Fruit fly (Drosophila melanogaster) whole organism, prepupa: Measurements from ENCODE around the gene CG6569.
A peak's percentile ranks its signal among the peaks of the same experiment; 100 is the strongest.

ENCODE experiments used
- CG10669 ChIP-seq: fragments of 200-800 bp; sonication (Bioruptor generic); optimal IDR thresholded peaks from 3 replicates; lab custom pipeline; 2018; ENCODE audit warnings: missing biosample characterization, mild to moderate bottlenecking, missing genetic modification characterization, moderate library complexity
- CG11762 ChIP-seq: fragments of 200-800 bp; sonication (Bioruptor generic); optimal IDR thresholded peaks from 3 replicates; lab custom pipeline; 2016; ENCODE audit warnings: missing biosample characterization, missing genetic modification characterization; ENCODE audit not compliant: insufficient read depth
- CG11902 ChIP-seq: fragments of 200-800 bp; sonication (Bioruptor generic); optimal IDR thresholded peaks from 3 replicates; lab custom pipeline; 2016; ENCODE audit warnings: missing biosample characterization, missing genetic modification characterization
- CG15336 ChIP-seq: fragments of 200-800 bp; sonication (Bioruptor generic); IDR thresholded peaks from 2 replicates; pipeline ENCODE4 v1.3.6; 2022; ENCODE audit warnings: missing biosample characterization, missing genetic modification characterization
- CG1621 ChIP-seq: fragments of 200-800 bp; sonication (Bioruptor generic); optimal IDR thresholded peaks from 3 replicates; lab custom pipeline; 2018; ENCODE audit warnings: missing biosample characterization, mild to moderate bottlenecking, missing genetic modification characterization
- CG16779 ChIP-seq: fragments of 200-800 bp; sonication (Bioruptor generic); optimal IDR thresholded peaks from 3 replicates; lab custom pipeline; 2017; ENCODE audit warnings: missing biosample characterization, mild to moderate bottlenecking, missing genetic modification characterization
- CG31627 ChIP-seq: fragments of 200-800 bp; sonication (Bioruptor generic); optimal IDR thresholded peaks from 3 replicates; lab custom pipeline; 2016; ENCODE audit warnings: missing biosample characterization, missing genetic modification characterization
- CG3919 ChIP-seq: fragments of 200-800 bp; sonication (Bioruptor generic); optimal IDR thresholded peaks from 3 replicates; lab custom pipeline; 2016; ENCODE audit warnings: missing biosample characterization, missing genetic modification characterization
- CG4318 ChIP-seq: fragments of 200-800 bp; sonication (Bioruptor generic); optimal IDR thresholded peaks from 3 replicates; lab custom pipeline; 2017; ENCODE audit warnings: missing biosample characterization, mild to moderate bottlenecking, missing genetic modification characterization
- CG6163 ChIP-seq: fragments of 200-800 bp; sonication (Bioruptor generic); IDR thresholded peaks from 3 replicates; pipeline ENCODE4 v1.3.6; 2022; ENCODE audit warnings: missing biosample characterization, missing genetic modification characterization
- CG6276 ChIP-seq: fragments of 200-800 bp; sonication (Bioruptor generic); optimal IDR thresholded peaks from 2 replicates; lab custom pipeline; 2017; ENCODE audit warnings: missing biosample characterization, mild to moderate bottlenecking, missing genetic modification characterization
- CG6792 ChIP-seq: fragments of 200-800 bp; sonication (Bioruptor generic); optimal IDR thresholded peaks from 3 replicates; lab custom pipeline; 2016; ENCODE audit warnings: missing biosample characterization, missing genetic modification characterization
- CG6808 ChIP-seq: fragments of 200-800 bp; sonication (Bioruptor generic); optimal IDR thresholded peaks from 3 replicates; lab custom pipeline; 2017; ENCODE audit warnings: missing biosample characterization, missing genetic modification characterization, mild to moderate bottlenecking, moderate library complexity, missing genetic modification reagents
- CG6854 ChIP-seq: fragments of 200-800 bp; sonication (Bioruptor generic); optimal IDR thresholded peaks from 2 replicates; lab custom pipeline; 2017; ENCODE audit warnings: missing biosample characterization, mild to moderate bottlenecking, missing genetic modification characterization
- CG8119 ChIP-seq: fragments of 200-800 bp; sonication (Bioruptor generic); IDR thresholded peaks from 3 replicates; pipeline ENCODE4 v1.3.6; 2022; ENCODE audit warnings: missing biosample characterization, missing genetic modification characterization
- CG8319 ChIP-seq: fragments of 200-800 bp; sonication (Bioruptor generic); optimal IDR thresholded peaks from 3 replicates; lab custom pipeline; 2016; ENCODE audit warnings: missing biosample characterization, missing genetic modification characterization
- CG8632 ChIP-seq: fragments of 200-800 bp; sonication (Bioruptor generic); optimal IDR thresholded peaks from 3 replicates; lab custom pipeline; 2016; ENCODE audit warnings: missing biosample characterization, missing genetic modification characterization
- CG9139 ChIP-seq: fragments of 200-800 bp; sonication (Bioruptor generic); optimal IDR thresholded peaks from 3 replicates; lab custom pipeline; 2017; ENCODE audit warnings: missing biosample characterization, mild to moderate bottlenecking, missing genetic modification characterization
- Eip78C ChIP-seq: fragments of 200-800 bp; sonication (Bioruptor generic); peaks from one replicate; lab custom pipeline; 2016; ENCODE audit warnings: missing biosample characterization, missing genetic modification characterization
- Eip93F ChIP-seq: fragments of 200-800 bp; sonication (Bioruptor generic); optimal IDR thresholded peaks from 2 replicates; lab custom pipeline; 2016; ENCODE audit warnings: missing biosample characterization, mild to moderate bottlenecking, missing genetic modification characterization
- Ets21C ChIP-seq: fragments of 200-800 bp; sonication (Bioruptor generic); optimal IDR thresholded peaks from 3 replicates; lab custom pipeline; 2016; ENCODE audit warnings: missing biosample characterization, missing genetic modification characterization
- Ets96B ChIP-seq: fragments of 200-800 bp; optimal IDR thresholded peaks from 2 replicates; lab custom pipeline; 2019; ENCODE audit warnings: missing biosample characterization, mild to moderate bottlenecking, missing genetic modification characterization, moderate library complexity
- Gug ChIP-seq: fragments of 200-800 bp; sonication (Bioruptor generic); IDR thresholded peaks from 2 replicates; pipeline ENCODE4 v1.3.6; 2022; ENCODE audit warnings: missing biosample characterization, missing genetic modification characterization
- Hr38 ChIP-seq: sonication (Bioruptor generic); optimal IDR thresholded peaks from 2 replicates; lab custom pipeline; 2016; ENCODE audit warnings: missing biosample characterization, missing genetic modification characterization
- Hr39 ChIP-seq: fragments of 200-800 bp; sonication (Bioruptor generic); optimal IDR thresholded peaks from 2 replicates; lab custom pipeline; 2016; ENCODE audit warnings: missing biosample characterization, missing genetic modification characterization
- Lpt ChIP-seq: fragments of 200-800 bp; sonication (Bioruptor generic); optimal IDR thresholded peaks from 3 replicates; lab custom pipeline; 2016; ENCODE audit warnings: missing biosample characterization, missing genetic modification characterization
- Met ChIP-seq: fragments of 200-800 bp; sonication (Bioruptor generic); optimal IDR thresholded peaks from 3 replicates; lab custom pipeline; 2016; ENCODE audit warnings: missing biosample characterization, missing genetic modification characterization
- OdsH ChIP-seq: fragments of 200-800 bp; sonication (Bioruptor generic); optimal IDR thresholded peaks from 3 replicates; lab custom pipeline; 2016; ENCODE audit warnings: missing biosample characterization, missing genetic modification characterization
- Smox ChIP-seq: fragments of 200-800 bp; sonication (Bioruptor generic); optimal IDR thresholded peaks from 3 replicates; lab custom pipeline; 2016; ENCODE audit warnings: missing biosample characterization, missing genetic modification characterization
- Sox102F ChIP-seq: fragments of 200-800 bp; sonication (Bioruptor generic); optimal IDR thresholded peaks from 2 replicates; lab custom pipeline; 2016; ENCODE audit warnings: missing biosample characterization, mild to moderate bottlenecking, missing genetic modification characterization
- Sox14 ChIP-seq: fragments of 200-800 bp; sonication (Bioruptor generic); optimal IDR thresholded peaks from 3 replicates; lab custom pipeline; 2016; ENCODE audit warnings: missing biosample characterization, missing genetic modification characterization
- achi ChIP-seq: fragments of 200-800 bp; sonication (Bioruptor generic); optimal IDR thresholded peaks from 3 replicates; lab custom pipeline; 2016; ENCODE audit warnings: missing biosample characterization, missing genetic modification characterization
- acj6 ChIP-seq: fragments of 200-800 bp; sonication (Bioruptor generic); optimal IDR thresholded peaks from 3 replicates; lab custom pipeline; 2016; ENCODE audit warnings: missing biosample characterization, missing genetic modification characterization
- cyc ChIP-seq: fragments of 200-800 bp; sonication (Bioruptor generic); optimal IDR thresholded peaks from 3 replicates; lab custom pipeline; 2016; ENCODE audit warnings: missing biosample characterization, missing genetic modification characterization
- dac ChIP-seq: fragments of 200-800 bp; sonication (Bioruptor generic); optimal IDR thresholded peaks from 2 replicates; lab custom pipeline; 2017; ENCODE audit warnings: missing biosample characterization, mild to moderate bottlenecking, missing genetic modification characterization
- dsx ChIP-seq: fragments of 200-800 bp; optimal IDR thresholded peaks from 3 replicates; lab custom pipeline; 2019; ENCODE audit warnings: missing biosample characterization, mild to moderate bottlenecking, missing genetic modification characterization, moderate library complexity; ENCODE audit not compliant: poor library complexity, severe bottlenecking
- esn ChIP-seq: fragments of 200-800 bp; sonication (Bioruptor generic); optimal IDR thresholded peaks from 2 replicates; lab custom pipeline; 2016; ENCODE audit warnings: missing biosample characterization, mild to moderate bottlenecking, missing genetic modification characterization, moderate library complexity
- fd59A ChIP-seq: fragments of 200-800 bp; sonication (Bioruptor generic); optimal IDR thresholded peaks from 2 replicates; lab custom pipeline; 2017; ENCODE audit warnings: missing biosample characterization, mild to moderate bottlenecking, missing genetic modification characterization, missing genetic modification reagents
- fd85E ChIP-seq: fragments of 200-800 bp; sonication (Bioruptor generic); optimal IDR thresholded peaks from 3 replicates; lab custom pipeline; 2016; ENCODE audit warnings: missing biosample characterization, missing genetic modification characterization
- fkh ChIP-seq: fragments of 200-800 bp; sonication (Bioruptor generic); optimal IDR thresholded peaks from 3 replicates; lab custom pipeline; 2017; ENCODE audit warnings: missing biosample characterization, mild to moderate bottlenecking, missing genetic modification characterization, moderate library complexity
- salr ChIP-seq, 2 experiments: fragments of 200-800 bp; sonication (Bioruptor generic); optimal IDR thresholded peaks; 3 replicates each; lab custom pipeline; 2016 to 2018; ENCODE audit warnings: missing biosample characterization in 2 of 2, missing genetic modification characterization in 2 of 2, mild to moderate bottlenecking in 1 of 2
- spab ChIP-seq: fragments of 200-800 bp; sonication (Bioruptor generic); optimal IDR thresholded peaks from 2 replicates; lab custom pipeline; 2017; ENCODE audit warnings: missing biosample characterization, mild to moderate bottlenecking, missing genetic modification characterization, missing genetic modification reagents
- ss ChIP-seq, 2 experiments: fragments of 200-800 bp; sonication (Bioruptor generic); optimal IDR thresholded peaks; 2 replicates in 1 of 2; 3 replicates in 1 of 2; lab custom pipeline; 2017 to 2018; ENCODE audit warnings: mild to moderate bottlenecking in 2 of 2, missing biosample characterization in 2 of 2, missing genetic modification characterization in 2 of 2, moderate library complexity in 1 of 2
- svp ChIP-seq: fragments of 200-800 bp; sonication (Bioruptor generic); peaks from one replicate; lab custom pipeline; 2016; ENCODE audit warnings: missing biosample characterization, missing genetic modification characterization
- topi ChIP-seq: fragments of 200-800 bp; sonication (Bioruptor generic); optimal IDR thresholded peaks from 3 replicates; lab custom pipeline; 2016; ENCODE audit warnings: missing biosample characterization, missing genetic modification characterization
- vri ChIP-seq: fragments of 200-800 bp; sonication (Bioruptor generic); optimal IDR thresholded peaks from 3 replicates; lab custom pipeline; 2016; ENCODE audit warnings: missing biosample characterization, mild to moderate bottlenecking, missing genetic modification characterization

Gene CG6569

dm6 chr3R:21897565-21897964, 29.8 kb upstream of the CG6569 start (continued):
- peak; percentile 93 for TF ChIP-seq Lpt (GFP tag; lab: Kevin White, UChicago)
- peak; percentile 90 for TF ChIP-seq Sox102F (GFP tag; lab: Kevin White, UChicago)
- peak; percentile 88 for TF ChIP-seq topi (GFP tag; lab: Kevin White, UChicago)
- TF ChIP-seq CG10669 = peak; percentile 92
- TF ChIP-seq CG6792 (GFP tag; lab: Kevin White, UChicago) = peak; percentile 93
- TF ChIP-seq CG3919 (GFP tag; lab: Kevin White, UChicago) = peak; percentile 97
- TF ChIP-seq ss (GFP tag; optimal IDR thresholded peaks at IDR 0.05; lab: Kevin White, UChicago) = peak; percentile 95 to 97
- TF ChIP-seq Eip93F (GFP tag; lab: Kevin White, UChicago) = peak; percentile 80
- TF ChIP-seq CG16779 (tag; lab: Kevin White, UChicago) = peak; percentile 90
- TF ChIP-seq CG31627 (GFP tag; lab: Kevin White, UChicago) = peak; percentile 87
- peak; percentile 6 for TF ChIP-seq Hr38 (GFP tag; lab: Kevin White, UChicago)
- TF ChIP-seq Ets96B (tag; lab: Kevin White, UChicago) = peak; percentile 95
- peak; percentile 95 for TF ChIP-seq Sox14 (GFP tag; lab: Kevin White, UChicago)
- TF ChIP-seq achi = peak; percentile 95
- TF ChIP-seq CG11762 (GFP tag; lab: Kevin White, UChicago) = peak; percentile 90
- peak; percentile 82 for TF ChIP-seq CG8319 (GFP tag; lab: Kevin White, UChicago)
- peak; percentile 94 for TF ChIP-seq fd59A (GFP tag; lab: Kevin White, UChicago)
- TF ChIP-seq fd85E (GFP tag; lab: Kevin White, UChicago) = peak; percentile 76
- TF ChIP-seq CG9139 (GFP tag; lab: Kevin White, UChicago) = peak; percentile 93
- peak; percentile 93 for TF ChIP-seq CG6276
- TF ChIP-seq dac (GFP tag; lab: Kevin White, UChicago) = peak; percentile 90
- peak; percentile 96 for TF ChIP-seq CG6808

dm6 chr3R:21895961-21896875, 28.5 kb upstream of the CG6569 start:
- TF ChIP-seq dac (GFP tag; lab: Kevin White, UChicago) (no peak), Hr39 (GFP tag; lab: Kevin White, UChicago) (peak; percentile 47), topi (GFP tag; lab: Kevin White, UChicago) (peak; percentile 55), Met (GFP tag; lab: Kevin White, UChicago) (peak; percentile 35), Ets21C (GFP tag; lab: Kevin White, UChicago) (no peak), fkh (GFP tag; lab: Kevin White, UChicago) (no peak), achi (peak; percentile 19), CG1621 (tag; lab: Kevin White, UChicago) (no peak), CG6163 (GFP tag; lab: Robert Waterston, UW) (peak; percentile 56; the same call in 2 of the 3 replicates), Smox (GFP tag; lab: Kevin White, UChicago) (peak; percentile 36), CG4318 (no peak), CG8119 (GFP tag; lab: Robert Waterston, UW) (no peak), CG15336 (no peak), cyc (peak; percentile 38), Gug (GFP tag; lab: Robert Waterston, UW) (no peak), CG6808 (peak; percentile 55), vri (GFP tag; lab: Kevin White, UChicago) (peak; percentile 15), CG6854 (peak; percentile 78), CG31627 (GFP tag; lab: Kevin White, UChicago) (peak; percentile 12), CG6792 (GFP tag; lab: Kevin White, UChicago) (no peak), fd85E (GFP tag; lab: Kevin White, UChicago) (no peak), Eip78C (peak; percentile 68), svp (peak; percentile 74), spab (no peak), CG3919 (GFP tag; lab: Kevin White, UChicago) (peak; percentile 20), esn (GFP tag; lab: Kevin White, UChicago) (peak; percentile 72), CG11902 (GFP tag; lab: Kevin White, UChicago) (peak; percentile 12), acj6 (GFP tag; lab: Kevin White, UChicago) (peak; percentile 21), OdsH (GFP tag; lab: Kevin White, UChicago) (peak; percentile 40), salr (GFP tag; optimal IDR thresholded peaks at IDR 0.05; lab: Kevin White, UChicago) (peak in 1 of 2 experiments; percentile 57), CG8632 (GFP tag; lab: Kevin White, UChicago) (peak; percentile 17), fd59A (GFP tag; lab: Kevin White, UChicago) (no peak), CG16779 (tag; lab: Kevin White, UChicago) (peak; percentile 3), Ets96B (tag; lab: Kevin White, UChicago) (peak; percentile 2), dsx (GFP tag; lab: Kevin White, UChicago) (peak; percentile 10)
